Worm (Caenorhabditis elegans) whole organism, early embryonic: ENCODE data around the gene fipr-1.

Experiments used
- ama-1 ChIP-seq: fragments of 150-350 bp; optimal IDR thresholded peaks from 2 replicates; lab custom pipeline; 2014
- ceh-13 ChIP-seq: fragments of 200-800 bp; sonication (Bioruptor generic); optimal IDR thresholded peaks from 2 replicates; lab custom pipeline; 2018; ENCODE audit warnings: mild to moderate bottlenecking, missing genetic modification characterization, missing compliant biosample characterization
- ceh-36 ChIP-seq: sonication (generic microtip); optimal IDR thresholded peaks from 2 replicates; lab custom pipeline; 2016; ENCODE audit warnings: missing genetic modification characterization, inconsistent platforms, missing compliant biosample characterization
- hmbx-1 ChIP-seq: sonication (generic microtip); optimal IDR thresholded peaks from 2 replicates; lab custom pipeline; 2016; ENCODE audit warnings: mild to moderate bottlenecking, missing genetic modification characterization, missing compliant biosample characterization
- hmg-4 ChIP-seq: fragments of 200-800 bp; sonication (Bioruptor generic); optimal IDR thresholded peaks from 2 replicates; lab custom pipeline; 2018; ENCODE audit warnings: mild to moderate bottlenecking, missing genetic modification characterization, missing compliant biosample characterization
- scrt-1 ChIP-seq: fragments of 200-800 bp; sonication (Bioruptor generic); IDR thresholded peaks from 2 replicates; pipeline ENCODE4 v1.3.6; 2022; ENCODE audit warnings: missing genetic modification characterization, missing compliant biosample characterization
- tbx-11 ChIP-seq: fragments of 200-800 bp; sonication (Bioruptor generic); IDR thresholded peaks from 2 replicates; pipeline ENCODE4 v1.3.6; 2022; ENCODE audit warnings: missing genetic modification characterization, missing compliant biosample characterization
- tra-4 ChIP-seq: sonication (generic microtip); optimal IDR thresholded peaks from 2 replicates; lab custom pipeline; 2017; ENCODE audit warnings: missing genetic modification characterization, missing compliant biosample characterization

ce11 chrV:12397545-12397944, 36.0 kb upstream of the fipr-1 start, which contains the start of gene K01D12.5:
- no peak for TF ChIP-seq hmg-4 (GFP tag; lab: Kevin White, UChicago)
- TF ChIP-seq ceh-13, result no peak
- TF ChIP-seq tra-4 (tag; lab: Kevin White, UChicago), result no peak
- no peak for TF ChIP-seq scrt-1
- no peak for TF ChIP-seq hmbx-1 (tag; lab: Kevin White, UChicago)
- no peak for TF ChIP-seq ama-1 (lab: Kevin White, UChicago)
- no peak for TF ChIP-seq ceh-36 (tag; lab: Kevin White, UChicago)
- no peak for TF ChIP-seq tbx-11 (GFP tag; lab: Robert Waterston, UW)
